Worm (Caenorhabditis elegans) whole organism, L2 larva: ENCODE results near the gene R12B2.2.

Source experiments
- ceh-16 ChIP-seq: fragments of 150-350 bp; optimal IDR thresholded peaks from 2 replicates; lab custom pipeline; 2014; ENCODE audit warnings: missing biosample characterization, missing genetic modification characterization
- elt-3 ChIP-seq: sonication (generic microtip); optimal IDR thresholded peaks from 2 replicates; lab custom pipeline; 2017; ENCODE audit warnings: missing biosample characterization, missing genetic modification characterization
- lin-11 ChIP-seq: fragments of 150-350 bp; sonication (generic microtip); optimal IDR thresholded peaks from 2 replicates; lab custom pipeline; 2014; ENCODE audit warnings: missing biosample characterization, missing genetic modification characterization, inconsistent platforms, mixed read lengths
- snpc-4 ChIP-seq: fragments of 150-350 bp; optimal IDR thresholded peaks from 2 replicates; lab custom pipeline; 2014; ENCODE audit warnings: missing biosample characterization, missing genetic modification characterization

DNA sequence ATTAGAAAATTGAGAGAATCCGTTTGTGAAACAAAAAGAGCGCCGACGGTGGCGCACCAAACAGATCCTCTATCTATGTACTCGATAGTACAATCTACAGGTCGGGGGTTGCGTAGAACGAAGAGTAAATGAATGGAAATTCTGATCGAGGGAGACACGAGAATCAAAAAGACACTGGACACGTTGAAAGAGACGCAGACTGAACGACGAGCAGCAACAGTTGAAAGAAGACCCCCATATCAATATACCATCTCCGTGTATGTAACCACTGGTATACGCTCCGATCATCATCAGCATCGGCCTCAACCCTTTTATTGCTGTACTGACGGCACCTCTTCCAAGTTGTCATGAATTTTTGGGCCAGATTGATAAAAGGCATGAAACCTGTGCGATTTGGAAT lies 29.4 kb downstream of the R12B2.2 start:
- TF ChIP-seq lin-11 (tag; lab: Kevin White, UChicago) (no peak), snpc-4 (tag; lab: Kevin White, UChicago) (no peak), ceh-16 (tag; lab: Kevin White, UChicago) (peak; percentile 29), elt-3 (no peak)
